Fruit fly (Drosophila melanogaster) whole organism, prepupa: ENCODE data around the gene apn.

Source experiments
- Blimp-1 ChIP-seq: fragments of 200-800 bp; sonication (Bioruptor generic); optimal IDR thresholded peaks from 3 replicates; lab custom pipeline; 2017; ENCODE audit warnings: missing biosample characterization, missing genetic modification characterization, mild to moderate bottlenecking, moderate library complexity, missing genetic modification reagents
- CG10631 ChIP-seq: fragments of 200-800 bp; sonication (Bioruptor generic); optimal IDR thresholded peaks from 2 replicates; lab custom pipeline; 2016; ENCODE audit warnings: missing biosample characterization, missing genetic modification characterization
- CG10669 ChIP-seq: fragments of 200-800 bp; sonication (Bioruptor generic); optimal IDR thresholded peaks from 3 replicates; lab custom pipeline; 2018; ENCODE audit warnings: missing biosample characterization, mild to moderate bottlenecking, missing genetic modification characterization, moderate library complexity
- CG11294 ChIP-seq: fragments of 200-800 bp; sonication (Bioruptor generic); IDR thresholded peaks from 2 replicates; pipeline ENCODE4 v1.3.6; 2022; ENCODE audit warnings: missing biosample characterization, missing genetic modification characterization
- CG11902 ChIP-seq: fragments of 200-800 bp; sonication (Bioruptor generic); optimal IDR thresholded peaks from 3 replicates; lab custom pipeline; 2016; ENCODE audit warnings: missing biosample characterization, missing genetic modification characterization
- CG15336 ChIP-seq: fragments of 200-800 bp; sonication (Bioruptor generic); IDR thresholded peaks from 2 replicates; pipeline ENCODE4 v1.3.6; 2022; ENCODE audit warnings: missing biosample characterization, missing genetic modification characterization
- CG1621 ChIP-seq: fragments of 200-800 bp; sonication (Bioruptor generic); optimal IDR thresholded peaks from 3 replicates; lab custom pipeline; 2018; ENCODE audit warnings: missing biosample characterization, mild to moderate bottlenecking, missing genetic modification characterization
- CG3032 ChIP-seq: fragments of 200-800 bp; optimal IDR thresholded peaks from 2 replicates; lab custom pipeline; 2019; ENCODE audit warnings: missing biosample characterization, mild to moderate bottlenecking, missing genetic modification characterization, moderate library complexity
- CG34406 ChIP-seq: fragments of 200-800 bp; sonication (Bioruptor generic); optimal IDR thresholded peaks from 3 replicates; lab custom pipeline; 2016; ENCODE audit warnings: missing biosample characterization, missing genetic modification characterization
- CG3919 ChIP-seq: fragments of 200-800 bp; sonication (Bioruptor generic); optimal IDR thresholded peaks from 3 replicates; lab custom pipeline; 2016; ENCODE audit warnings: missing biosample characterization, missing genetic modification characterization
- CG6163 ChIP-seq: fragments of 200-800 bp; sonication (Bioruptor generic); IDR thresholded peaks from 3 replicates; pipeline ENCODE4 v1.3.6; 2022; ENCODE audit warnings: missing biosample characterization, missing genetic modification characterization
- CG6792 ChIP-seq: fragments of 200-800 bp; sonication (Bioruptor generic); optimal IDR thresholded peaks from 3 replicates; lab custom pipeline; 2016; ENCODE audit warnings: missing biosample characterization, missing genetic modification characterization
- CG6808 ChIP-seq: fragments of 200-800 bp; sonication (Bioruptor generic); optimal IDR thresholded peaks from 3 replicates; lab custom pipeline; 2017; ENCODE audit warnings: missing biosample characterization, missing genetic modification characterization, mild to moderate bottlenecking, moderate library complexity, missing genetic modification reagents
- CG8119 ChIP-seq: fragments of 200-800 bp; sonication (Bioruptor generic); IDR thresholded peaks from 3 replicates; pipeline ENCODE4 v1.3.6; 2022; ENCODE audit warnings: missing biosample characterization, missing genetic modification characterization
- CG8319 ChIP-seq: fragments of 200-800 bp; sonication (Bioruptor generic); optimal IDR thresholded peaks from 3 replicates; lab custom pipeline; 2016; ENCODE audit warnings: missing biosample characterization, missing genetic modification characterization
- CG8632 ChIP-seq: fragments of 200-800 bp; sonication (Bioruptor generic); optimal IDR thresholded peaks from 3 replicates; lab custom pipeline; 2016; ENCODE audit warnings: missing biosample characterization, missing genetic modification characterization
- CG9139 ChIP-seq: fragments of 200-800 bp; sonication (Bioruptor generic); optimal IDR thresholded peaks from 3 replicates; lab custom pipeline; 2017; ENCODE audit warnings: missing biosample characterization, mild to moderate bottlenecking, missing genetic modification characterization
- Eip78C ChIP-seq: fragments of 200-800 bp; sonication (Bioruptor generic); peaks from one replicate; lab custom pipeline; 2016; ENCODE audit warnings: missing biosample characterization, missing genetic modification characterization
- Eip93F ChIP-seq: fragments of 200-800 bp; sonication (Bioruptor generic); optimal IDR thresholded peaks from 2 replicates; lab custom pipeline; 2016; ENCODE audit warnings: missing biosample characterization, mild to moderate bottlenecking, missing genetic modification characterization
- Ets21C ChIP-seq: fragments of 200-800 bp; sonication (Bioruptor generic); optimal IDR thresholded peaks from 3 replicates; lab custom pipeline; 2016; ENCODE audit warnings: missing biosample characterization, missing genetic modification characterization
- Ets96B ChIP-seq: fragments of 200-800 bp; optimal IDR thresholded peaks from 2 replicates; lab custom pipeline; 2019; ENCODE audit warnings: missing biosample characterization, mild to moderate bottlenecking, missing genetic modification characterization, moderate library complexity
- Hr39 ChIP-seq: fragments of 200-800 bp; sonication (Bioruptor generic); optimal IDR thresholded peaks from 2 replicates; lab custom pipeline; 2016; ENCODE audit warnings: missing biosample characterization, missing genetic modification characterization
- Lpt ChIP-seq: fragments of 200-800 bp; sonication (Bioruptor generic); optimal IDR thresholded peaks from 3 replicates; lab custom pipeline; 2016; ENCODE audit warnings: missing biosample characterization, missing genetic modification characterization
- Met ChIP-seq: fragments of 200-800 bp; sonication (Bioruptor generic); optimal IDR thresholded peaks from 3 replicates; lab custom pipeline; 2016; ENCODE audit warnings: missing biosample characterization, missing genetic modification characterization
- OdsH ChIP-seq: fragments of 200-800 bp; sonication (Bioruptor generic); optimal IDR thresholded peaks from 3 replicates; lab custom pipeline; 2016; ENCODE audit warnings: missing biosample characterization, missing genetic modification characterization
- Smox ChIP-seq: fragments of 200-800 bp; sonication (Bioruptor generic); optimal IDR thresholded peaks from 3 replicates; lab custom pipeline; 2016; ENCODE audit warnings: missing biosample characterization, missing genetic modification characterization
- Sox102F ChIP-seq: fragments of 200-800 bp; sonication (Bioruptor generic); optimal IDR thresholded peaks from 2 replicates; lab custom pipeline; 2016; ENCODE audit warnings: missing biosample characterization, mild to moderate bottlenecking, missing genetic modification characterization
- Sox15 ChIP-seq: fragments of 200-800 bp; sonication (Bioruptor generic); optimal IDR thresholded peaks from 3 replicates; lab custom pipeline; 2016; ENCODE audit warnings: missing biosample characterization, missing genetic modification characterization
- achi ChIP-seq: fragments of 200-800 bp; sonication (Bioruptor generic); optimal IDR thresholded peaks from 3 replicates; lab custom pipeline; 2016; ENCODE audit warnings: missing biosample characterization, missing genetic modification characterization
- acj6 ChIP-seq: fragments of 200-800 bp; sonication (Bioruptor generic); optimal IDR thresholded peaks from 3 replicates; lab custom pipeline; 2016; ENCODE audit warnings: missing biosample characterization, missing genetic modification characterization
- dsx ChIP-seq: fragments of 200-800 bp; optimal IDR thresholded peaks from 3 replicates; lab custom pipeline; 2019; ENCODE audit warnings: missing biosample characterization, mild to moderate bottlenecking, missing genetic modification characterization, moderate library complexity; ENCODE audit not compliant: poor library complexity, severe bottlenecking
- fd59A ChIP-seq: fragments of 200-800 bp; sonication (Bioruptor generic); optimal IDR thresholded peaks from 2 replicates; lab custom pipeline; 2017; ENCODE audit warnings: missing biosample characterization, mild to moderate bottlenecking, missing genetic modification characterization, missing genetic modification reagents
- fd85E ChIP-seq: fragments of 200-800 bp; sonication (Bioruptor generic); optimal IDR thresholded peaks from 3 replicates; lab custom pipeline; 2016; ENCODE audit warnings: missing biosample characterization, missing genetic modification characterization
- lz ChIP-seq: fragments of 200-800 bp; sonication (Bioruptor generic); optimal IDR thresholded peaks from 3 replicates; lab custom pipeline; 2016; ENCODE audit warnings: missing biosample characterization, missing genetic modification characterization
- pdm3 ChIP-seq: fragments of 200-800 bp; sonication (Bioruptor generic); optimal IDR thresholded peaks from 3 replicates; lab custom pipeline; 2016; ENCODE audit warnings: missing biosample characterization, missing genetic modification characterization
- salr ChIP-seq, 2 experiments: fragments of 200-800 bp; sonication (Bioruptor generic); optimal IDR thresholded peaks; 3 replicates each; lab custom pipeline; 2016 to 2018; ENCODE audit warnings: missing biosample characterization in 2 of 2, missing genetic modification characterization in 2 of 2, mild to moderate bottlenecking in 1 of 2
- spab ChIP-seq: fragments of 200-800 bp; sonication (Bioruptor generic); optimal IDR thresholded peaks from 2 replicates; lab custom pipeline; 2017; ENCODE audit warnings: missing biosample characterization, mild to moderate bottlenecking, missing genetic modification characterization, missing genetic modification reagents
- ss ChIP-seq, 2 experiments: fragments of 200-800 bp; sonication (Bioruptor generic); optimal IDR thresholded peaks; 2 replicates in 1 of 2; 3 replicates in 1 of 2; lab custom pipeline; 2017 to 2018; ENCODE audit warnings: mild to moderate bottlenecking in 2 of 2, missing biosample characterization in 2 of 2, missing genetic modification characterization in 2 of 2, moderate library complexity in 1 of 2
- svp ChIP-seq: fragments of 200-800 bp; sonication (Bioruptor generic); peaks from one replicate; lab custom pipeline; 2016; ENCODE audit warnings: missing biosample characterization, missing genetic modification characterization
- vri ChIP-seq: fragments of 200-800 bp; sonication (Bioruptor generic); optimal IDR thresholded peaks from 3 replicates; lab custom pipeline; 2016; ENCODE audit warnings: missing biosample characterization, mild to moderate bottlenecking, missing genetic modification characterization

The apn gene

DNA sequence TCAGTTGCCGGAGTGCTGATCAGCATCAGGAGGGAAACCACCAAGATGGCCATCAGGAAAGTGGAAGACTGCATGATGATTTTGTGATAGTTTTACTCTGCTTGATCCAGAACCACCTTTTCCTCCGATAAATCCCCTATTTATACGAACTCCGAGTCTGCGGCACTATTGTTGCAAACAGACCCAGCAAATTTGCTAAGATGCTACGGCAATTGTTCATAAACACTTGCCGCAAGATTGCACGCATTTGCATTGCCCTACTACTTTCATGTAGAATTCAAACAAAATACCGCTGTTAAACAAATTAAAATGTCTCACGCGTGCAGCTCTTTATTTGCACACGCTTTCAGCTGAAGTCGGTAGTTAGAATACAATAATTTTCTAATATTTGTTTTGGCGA lies 30.6 kb upstream of the apn start, which contains the start of gene CG45080:
TSS of gene CG45080 (minus strand) at position 101 of the 400 bp plus-strand sequence.
- TF ChIP-seq Blimp-1 (GFP tag; lab: Kevin White, UChicago) (no peak), Ets21C (GFP tag; lab: Kevin White, UChicago) (no peak), CG1621 (tag; lab: Kevin White, UChicago) (no peak), vri (GFP tag; lab: Kevin White, UChicago) (no peak), fd59A (GFP tag; lab: Kevin White, UChicago) (no peak), CG11902 (no peak), Sox102F (GFP tag; lab: Kevin White, UChicago) (no peak), Ets96B (tag; lab: Kevin White, UChicago) (no peak), CG8119 (no peak), CG8319 (no peak), CG10631 (no peak), CG8632 (no peak), pdm3 (GFP tag; lab: Kevin White, UChicago) (no peak), achi (GFP tag; lab: Kevin White, UChicago) (no peak), CG3032 (no peak), CG6808 (GFP tag; lab: Kevin White, UChicago) (no peak), OdsH (GFP tag; lab: Kevin White, UChicago) (no peak)

DNA sequence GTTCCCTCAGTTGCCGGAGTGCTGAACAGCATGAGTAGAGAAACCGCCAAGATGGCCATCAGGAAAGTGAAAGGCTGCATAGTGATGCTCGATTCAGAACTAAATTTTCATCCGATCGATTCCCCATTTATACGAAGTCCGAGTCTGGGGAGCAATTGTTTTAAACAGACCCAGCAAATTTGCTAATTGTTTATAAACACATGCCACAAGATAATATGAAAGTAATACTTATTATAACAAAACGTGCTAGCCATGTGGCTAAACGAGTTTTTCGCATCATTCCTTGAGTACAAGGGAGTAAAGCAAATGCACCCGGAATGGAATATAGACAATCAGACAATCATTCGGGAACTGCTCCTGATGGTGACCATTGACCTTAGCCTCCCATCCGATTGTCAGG lies 24.5 kb upstream of the apn start, which contains the start of gene CG44142:
TSS of gene CG44142 (minus strand) at position 101 of the 400 bp plus-strand sequence.
- TF ChIP-seq Ets21C (GFP tag; lab: Kevin White, UChicago) (no peak), CG9139 (GFP tag; lab: Kevin White, UChicago) (no peak), lz (no peak), spab (GFP tag; lab: Kevin White, UChicago) (no peak), Smox (no peak), Sox102F (GFP tag; lab: Kevin White, UChicago) (no peak), CG1621 (tag; lab: Kevin White, UChicago) (no peak), CG11294 (no peak), Sox15 (GFP tag; lab: Kevin White, UChicago) (no peak)

DNA sequence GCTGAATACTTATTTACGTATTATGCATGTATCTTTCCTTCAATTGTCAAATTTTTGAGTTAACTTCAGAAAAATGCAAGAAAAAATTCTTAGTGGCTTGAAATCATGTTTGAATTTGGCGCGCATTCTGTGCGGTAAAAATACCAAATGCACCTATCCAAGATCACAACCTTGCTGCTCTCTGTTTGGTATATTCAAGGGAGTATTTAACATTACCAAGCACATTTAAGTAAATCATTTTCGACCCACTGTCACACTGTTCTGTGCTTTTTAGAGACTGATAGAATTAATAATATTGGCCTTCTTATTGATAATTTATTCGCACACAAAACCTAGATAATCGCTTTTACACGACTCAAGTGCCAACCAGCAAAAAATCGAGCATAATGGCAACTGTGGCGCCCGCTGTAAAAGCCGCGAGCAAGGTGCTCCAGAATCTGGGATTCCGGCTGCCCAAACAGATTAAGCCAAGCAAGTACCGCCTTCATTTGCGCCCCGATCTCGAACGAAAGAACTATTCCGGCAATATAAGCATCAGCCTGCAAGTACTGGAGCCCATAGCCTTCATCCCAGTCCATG lies 20.6 kb upstream of the apn start:
- no peak for TF ChIP-seq CG15336
- TF ChIP-seq CG11294: no peak
- TF ChIP-seq Eip78C: peak; percentile 17
- TF ChIP-seq dsx (GFP tag; lab: Kevin White, UChicago): no peak
- peak; percentile 78 for TF ChIP-seq svp (GFP tag; lab: Kevin White, UChicago)
- no peak for TF ChIP-seq vri (GFP tag; lab: Kevin White, UChicago)

dm6 chr3R:13306595-13306994 lies 18.0 kb upstream of the apn start:
- TF ChIP-seq pdm3 (GFP tag; lab: Kevin White, UChicago) (no peak), Eip78C (peak; percentile 27), CG3919 (GFP tag; lab: Kevin White, UChicago) (no peak), Lpt (GFP tag; lab: Kevin White, UChicago) (no peak)

DNA sequence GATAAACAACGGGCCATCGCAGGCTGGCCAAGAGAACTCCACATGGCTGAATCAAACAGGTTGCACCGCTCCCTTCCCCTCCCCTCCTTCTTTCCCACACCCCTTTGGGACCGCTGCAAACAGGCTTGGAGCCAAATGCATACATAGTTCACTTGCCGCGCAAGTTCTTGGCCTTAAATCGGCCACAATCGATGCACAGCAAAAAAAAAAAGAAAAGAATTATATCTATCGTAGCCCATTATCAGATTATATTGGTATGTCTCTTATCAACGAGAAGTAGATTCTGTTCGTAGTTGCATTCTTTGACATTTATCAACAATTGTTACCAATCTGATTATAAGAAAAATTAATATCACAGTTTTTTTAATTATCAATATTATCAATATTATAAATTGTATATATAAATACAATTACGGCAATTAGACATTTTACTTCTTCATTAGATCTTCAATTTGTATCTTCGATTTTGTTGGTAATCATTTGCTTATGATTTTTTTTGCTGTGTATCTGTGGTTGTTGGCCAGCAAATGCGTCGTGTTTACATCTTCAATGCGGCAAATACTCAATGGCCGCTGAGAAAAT lies 16.8 kb upstream of the apn start:
- no peak for TF ChIP-seq Eip93F (GFP tag; lab: Kevin White, UChicago)
- peak; percentile 15 for TF ChIP-seq fd85E (GFP tag; lab: Kevin White, UChicago)
- TF ChIP-seq CG15336: peak; percentile 79
- peak; percentile 62 for TF ChIP-seq lz
- TF ChIP-seq svp (GFP tag; lab: Kevin White, UChicago): peak; percentile 88
- peak; percentile 79 for TF ChIP-seq CG6163
- peak; percentile 87 for TF ChIP-seq Ets96B (tag; lab: Kevin White, UChicago)
- peak; percentile 59 for TF ChIP-seq CG11902
- peak; percentile 68 for TF ChIP-seq CG10669 (GFP tag; lab: Kevin White, UChicago)
- peak; percentile 79 for TF ChIP-seq Lpt (GFP tag; lab: Kevin White, UChicago)
- TF ChIP-seq Hr39 (GFP tag; lab: Kevin White, UChicago): peak; percentile 54
- peak; percentile 90 for TF ChIP-seq achi (GFP tag; lab: Kevin White, UChicago)
- TF ChIP-seq CG9139 (GFP tag; lab: Kevin White, UChicago): peak; percentile 77
- peak; percentile 21 for TF ChIP-seq Ets21C (GFP tag; lab: Kevin White, UChicago)
- TF ChIP-seq Smox: peak; percentile 63
- peak; percentile 82 for TF ChIP-seq CG3919 (GFP tag; lab: Kevin White, UChicago)
- peak; percentile 78 for TF ChIP-seq CG6792 (GFP tag; lab: Kevin White, UChicago)
- TF ChIP-seq CG34406 (GFP tag; lab: Kevin White, UChicago): peak; percentile 91
- TF ChIP-seq Met: peak; percentile 79
- TF ChIP-seq acj6 (GFP tag; lab: Kevin White, UChicago): peak; percentile 85
- peak; percentile 74 to 78 for TF ChIP-seq ss (GFP tag; optimal IDR thresholded peaks at IDR 0.05; lab: Kevin White, UChicago)
- peak; percentile 93 for TF ChIP-seq Eip78C
- peak; percentile 31 to 94 for TF ChIP-seq salr (GFP tag; optimal IDR thresholded peaks at IDR 0.05; lab: Kevin White, UChicago)
- TF ChIP-seq CG8632: peak; percentile 89
- TF ChIP-seq CG8119: peak; percentile 84
